Worm (Caenorhabditis elegans) whole organism, L3 larva: ENCODE measurements around the gene F17C11.12.

ENCODE experiments used
- ZK546.5 ChIP-seq: sonication (generic microtip); optimal IDR thresholded peaks from 2 replicates; lab custom pipeline; 2017; ENCODE audit warnings: missing biosample characterization, missing genetic modification characterization
- ama-1 ChIP-seq: fragments of 150-350 bp; optimal IDR thresholded peaks from 2 replicates; lab custom pipeline; 2018
- ceh-82 ChIP-seq: fragments of 150-350 bp; optimal IDR thresholded peaks from 2 replicates; lab custom pipeline; 2014; ENCODE audit warnings: missing biosample characterization, missing genetic modification characterization
- elt-2 ChIP-seq: sonication (generic microtip); optimal IDR thresholded peaks from 2 replicates; lab custom pipeline; 2016; ENCODE audit warnings: missing genetic modification reagents, mild to moderate bottlenecking, missing genetic modification characterization, missing compliant biosample characterization
- fkh-10 ChIP-seq: sonication (generic microtip); optimal IDR thresholded peaks from 2 replicates; lab custom pipeline; 2017; ENCODE audit warnings: missing biosample characterization, missing genetic modification reagents, missing genetic modification characterization
- lsy-12 ChIP-seq: sonication (generic microtip); optimal IDR thresholded peaks from 2 replicates; lab custom pipeline; 2016; ENCODE audit warnings: mild to moderate bottlenecking, missing genetic modification characterization, missing compliant biosample characterization
- mdl-1 ChIP-seq: fragments of 150-350 bp; optimal IDR thresholded peaks from 2 replicates; lab custom pipeline; 2014; ENCODE audit warnings: missing biosample characterization, missing genetic modification characterization
- nhr-11 ChIP-seq: fragments of 150-350 bp; optimal IDR thresholded peaks from 2 replicates; lab custom pipeline; 2014; ENCODE audit warnings: missing biosample characterization, missing genetic modification characterization
- pqm-1 ChIP-seq: fragments of 150-350 bp; optimal IDR thresholded peaks from 2 replicates; lab custom pipeline; 2017; ENCODE audit warnings: missing biosample characterization, missing genetic modification characterization, inconsistent platforms
- skn-1 ChIP-seq: fragments of 150-350 bp; optimal IDR thresholded peaks from 2 replicates; lab custom pipeline; 2014; ENCODE audit warnings: missing biosample characterization, missing genetic modification characterization
- snpc-4 ChIP-seq: fragments of 150-350 bp; optimal IDR thresholded peaks from 2 replicates; lab custom pipeline; 2014; ENCODE audit warnings: missing biosample characterization, missing genetic modification characterization
- zag-1 ChIP-seq: fragments of 150-350 bp; optimal IDR thresholded peaks from 2 replicates; lab custom pipeline; 2014; ENCODE audit warnings: missing biosample characterization, missing genetic modification characterization

DNA sequence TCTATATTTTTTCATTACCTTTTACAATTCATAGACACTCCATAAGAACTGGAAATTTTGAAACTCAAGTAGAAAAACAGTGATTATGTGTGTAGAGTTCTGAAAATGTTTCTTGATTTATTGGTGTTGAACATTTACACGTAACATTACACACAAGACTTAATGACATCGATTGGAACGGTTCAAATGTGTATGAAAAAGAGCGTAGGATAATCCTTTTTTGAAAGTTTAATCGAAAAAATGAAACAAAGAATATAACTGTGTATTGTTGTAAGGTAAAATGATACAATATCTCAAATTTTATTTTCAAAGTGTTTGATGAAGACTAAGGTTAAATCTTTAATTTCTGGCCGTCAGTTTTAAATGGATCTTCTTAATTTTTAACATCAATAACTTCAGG, 44.4 kb upstream of the F17C11.12 start, which contains the start of gene fig-1:
- no peak for TF ChIP-seq mdl-1 (tag; lab: Kevin White, UChicago)
- TF ChIP-seq lsy-12 (tag; lab: Kevin White, UChicago) = no peak
- no peak for TF ChIP-seq elt-2
- TF ChIP-seq zag-1 (tag; lab: Kevin White, UChicago) = no peak
- TF ChIP-seq ZK546.5 (tag; lab: Kevin White, UChicago) = no peak
- TF ChIP-seq ama-1 (lab: Kevin White, UChicago) = no peak
- no peak for TF ChIP-seq fkh-10 (GFP tag; lab: Kevin White, UChicago)
- no peak for TF ChIP-seq snpc-4 (tag; lab: Kevin White, UChicago)
- TF ChIP-seq pqm-1 (tag; lab: Kevin White, UChicago) = no peak
- TF ChIP-seq nhr-11 (tag; lab: Kevin White, UChicago) = no peak
- no peak for TF ChIP-seq ceh-82 (tag; lab: Kevin White, UChicago)
- TF ChIP-seq skn-1 (tag; lab: Kevin White, UChicago) = no peak
